Fruit fly (Drosophila melanogaster) whole organism, prepupa: Measurements from ENCODE around the gene CG13784.

Experiments
- CG3032 ChIP-seq: fragments of 200-800 bp; optimal IDR thresholded peaks from 2 replicates; lab custom pipeline; 2019; ENCODE audit warnings: missing biosample characterization, mild to moderate bottlenecking, missing genetic modification characterization, moderate library complexity
- CG34406 ChIP-seq: fragments of 200-800 bp; sonication (Bioruptor generic); optimal IDR thresholded peaks from 3 replicates; lab custom pipeline; 2016; ENCODE audit warnings: missing biosample characterization, missing genetic modification characterization
- CG6854 ChIP-seq: fragments of 200-800 bp; sonication (Bioruptor generic); optimal IDR thresholded peaks from 2 replicates; lab custom pipeline; 2017; ENCODE audit warnings: missing biosample characterization, mild to moderate bottlenecking, missing genetic modification characterization
- Eip78C ChIP-seq: fragments of 200-800 bp; sonication (Bioruptor generic); peaks from one replicate; lab custom pipeline; 2016; ENCODE audit warnings: missing biosample characterization, missing genetic modification characterization
- Gug ChIP-seq: fragments of 200-800 bp; sonication (Bioruptor generic); IDR thresholded peaks from 2 replicates; pipeline ENCODE4 v1.3.6; 2022; ENCODE audit warnings: missing biosample characterization, missing genetic modification characterization
- cyc ChIP-seq: fragments of 200-800 bp; sonication (Bioruptor generic); optimal IDR thresholded peaks from 3 replicates; lab custom pipeline; 2016; ENCODE audit warnings: missing biosample characterization, missing genetic modification characterization
- dac ChIP-seq: fragments of 200-800 bp; sonication (Bioruptor generic); optimal IDR thresholded peaks from 2 replicates; lab custom pipeline; 2017; ENCODE audit warnings: missing biosample characterization, mild to moderate bottlenecking, missing genetic modification characterization
- fkh ChIP-seq: fragments of 200-800 bp; sonication (Bioruptor generic); optimal IDR thresholded peaks from 3 replicates; lab custom pipeline; 2017; ENCODE audit warnings: missing biosample characterization, mild to moderate bottlenecking, missing genetic modification characterization, moderate library complexity
- salr ChIP-seq, 2 experiments: fragments of 200-800 bp; sonication (Bioruptor generic); optimal IDR thresholded peaks; 3 replicates each; lab custom pipeline; 2016 to 2018; ENCODE audit warnings: missing biosample characterization in 2 of 2, missing genetic modification characterization in 2 of 2, mild to moderate bottlenecking in 1 of 2
- svp ChIP-seq: fragments of 200-800 bp; sonication (Bioruptor generic); peaks from one replicate; lab custom pipeline; 2016; ENCODE audit warnings: missing biosample characterization, missing genetic modification characterization

DNA sequence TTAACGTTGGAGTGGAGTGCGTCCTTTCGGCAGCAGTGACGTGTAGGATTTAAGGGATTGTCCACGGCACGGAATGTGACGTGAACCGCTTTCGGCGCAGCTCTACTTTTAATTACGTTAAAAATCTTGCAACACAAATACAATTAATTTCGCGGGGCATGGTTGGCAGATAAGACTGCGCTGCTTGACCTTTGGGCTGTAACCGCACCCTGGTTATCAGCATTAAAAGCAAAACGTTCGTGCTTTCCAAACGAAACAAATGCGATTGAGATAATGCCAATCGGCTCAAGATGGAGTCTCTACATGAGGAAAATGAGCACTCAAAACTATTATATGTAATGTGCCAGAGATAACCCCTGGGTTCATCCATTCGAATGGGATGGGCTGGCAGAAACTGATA lies 6.3 kb downstream of the CG13784 start:
- TF ChIP-seq cyc (GFP tag; lab: Kevin White, UChicago) (no peak), dac (GFP tag; lab: Kevin White, UChicago) (no peak), fkh (GFP tag; lab: Kevin White, UChicago) (no peak), Gug (GFP tag; lab: Robert Waterston, UW) (no peak), salr (GFP tag; optimal IDR thresholded peaks at IDR 0.05; lab: Kevin White, UChicago) (no peak), CG6854 (no peak), CG34406 (GFP tag; lab: Kevin White, UChicago) (no peak), Eip78C (GFP tag; lab: Kevin White, UChicago) (no peak), CG3032 (tag; lab: Kevin White, UChicago) (no peak), svp (GFP tag; lab: Kevin White, UChicago) (peak; percentile 98)
